Worm (Caenorhabditis elegans): ENCODE measurements around the gene Y57G7A.5.
A peak's percentile ranks its signal among the peaks of the same experiment; 100 is the strongest.

Gene Y57G7A.5

ce11 chrII:1246855-1247259, 28.5 kb downstream of the Y57G7A.5 start (continued):
- TF ChIP-seq ama-1 (optimal IDR thresholded peaks at IDR 0.05) (no peak), madf-9 (GFP tag; conservative IDR thresholded peaks at IDR 0.05) (peak; percentile 100), nhr-11 (tag; optimal IDR thresholded peaks at IDR 0.05) (peak; percentile 39), cey-2 (tag; optimal IDR thresholded peaks at IDR 0.05; ENCODE audit: borderline replicate concordance, insufficient read depth) (peak; percentile 35), sdz-12 (GFP tag; optimal IDR thresholded peaks at IDR 0.05) (no peak), nhr-25 (tag; optimal IDR thresholded peaks at IDR 0.05; ENCODE audit: borderline replicate concordance, insufficient read depth) (peak; percentile 76), Y5F2A.4 (GFP tag; optimal IDR thresholded peaks at IDR 0.05) (no peak), fos-1 (tag; optimal IDR thresholded peaks at IDR 0.05) (no peak), nhr-102 (tag; optimal IDR thresholded peaks at IDR 0.05) (peak; percentile 84), egl-43 (GFP tag; IDR thresholded peaks at IDR 0.05) (peak; percentile 89), nhr-111 (GFP tag; optimal IDR thresholded peaks at IDR 0.05) (no peak), set-16 (GFP tag; IDR thresholded peaks at IDR 0.05) (peak; percentile 100), ceh-20 (GFP tag; IDR thresholded peaks at IDR 0.05) (peak; percentile 69), F26F4.8 (GFP tag; conservative IDR thresholded peaks at IDR 0.05) (no peak), aly-2 (tag; optimal IDR thresholded peaks at IDR 0.05) (no peak), rbr-2 (tag; optimal IDR thresholded peaks at IDR 0.05) (peak; percentile 80), mdl-1 (tag; optimal IDR thresholded peaks at IDR 0.05) (peak; percentile 94 to 95), spr-3 (GFP tag; optimal IDR thresholded peaks at IDR 0.05) (peak; percentile 61), zip-2 (tag; optimal IDR thresholded peaks at IDR 0.05) (no peak), pqm-1 (tag; optimal IDR thresholded peaks at IDR 0.05) (no peak), jun-1 (tag; optimal IDR thresholded peaks at IDR 0.05) (peak; percentile 39), ceh-44 (GFP tag; IDR thresholded peaks at IDR 0.05) (0 out of 2 replicates have a peak, but pooled peaks have one; percentile 32), mxl-2 (GFP tag; conservative IDR thresholded peaks at IDR 0.05) (no peak), Y105C5A.15 (GFP tag; IDR thresholded peaks at IDR 0.05) (no peak), T20F7.1 (GFP tag; optimal IDR thresholded peaks at IDR 0.05) (no peak), arid-1 (GFP tag; conservative IDR thresholded peaks at IDR 0.05) (peak; percentile 63), mep-1 (tag; optimal IDR thresholded peaks at IDR 0.05) (peak; percentile 85), lir-3 (tag; optimal IDR thresholded peaks at IDR 0.05) (peak; percentile 25), hif-1 (tag; optimal IDR thresholded peaks at IDR 0.05) (peak in 1 of 2 experiments; percentile 84), nhr-6 (tag; optimal IDR thresholded peaks at IDR 0.05) (peak; percentile 58), pha-4 (GFP tag; IDR thresholded peaks at IDR 0.05) (peak; percentile 77; the same call in 1 of the 2 replicates), pha-4 (tag; optimal IDR thresholded peaks at IDR 0.05) (no peak), aha-1 (tag) (peak; percentile 99), dve-1 (tag; optimal IDR thresholded peaks at IDR 0.05; ENCODE audit: insufficient read depth) (peak; percentile 89), lin-1 (GFP tag; IDR thresholded peaks at IDR 0.05) (peak; percentile 77), nhr-41 (GFP tag; IDR thresholded peaks at IDR 0.05) (peak; percentile 86), duxl-1 (tag; optimal IDR thresholded peaks at IDR 0.05; ENCODE audit: poor library complexity) (peak; percentile 81), mdt-29 (GFP tag; IDR thresholded peaks at IDR 0.05) (no peak), D1046.2 (GFP tag; IDR thresholded peaks at IDR 0.05) (no peak), nhr-77 (tag; optimal IDR thresholded peaks at IDR 0.05) (peak; percentile 53)

ce11 chrII:1245783-1246182, 29.6 kb downstream of the Y57G7A.5 start:
- TF ChIP-seq ceh-82 (tag; optimal IDR thresholded peaks at IDR 0.05) (no peak), pha-4 (GFP tag; IDR thresholded peaks at IDR 0.05) (no peak), pha-4 (tag; optimal IDR thresholded peaks at IDR 0.05) (no peak)
